Worm (Caenorhabditis elegans) whole organism, mixed stage, embryonic: Measurements from ENCODE around the gene F01F1.11.

Experiments used
- M03D4.4 ChIP-seq: sonication (generic microtip); optimal IDR thresholded peaks from 2 replicates; lab custom pipeline; 2017; ENCODE audit warnings: mild to moderate bottlenecking, missing genetic modification characterization, missing compliant biosample characterization
- bed-3 ChIP-seq: fragments of 200-800 bp; sonication (Bioruptor generic); optimal IDR thresholded peaks from 3 replicates; lab custom pipeline; 2018; ENCODE audit warnings: mild to moderate bottlenecking, missing genetic modification characterization, moderate library complexity, missing compliant biosample characterization
- blmp-1 ChIP-seq: fragments of 150-350 bp; optimal IDR thresholded peaks from 2 replicates; lab custom pipeline; 2014; ENCODE audit warnings: missing biosample characterization, missing genetic modification characterization
- ceh-39 ChIP-seq: fragments of 150-350 bp; optimal IDR thresholded peaks from 2 replicates; lab custom pipeline; 2014; ENCODE audit warnings: missing biosample characterization, missing genetic modification characterization
- ceh-43 ChIP-seq: fragments of 200-800 bp; sonication (Bioruptor generic); optimal IDR thresholded peaks from 2 replicates; lab custom pipeline; 2018; ENCODE audit warnings: mild to moderate bottlenecking, missing genetic modification characterization, moderate library complexity, missing compliant biosample characterization
- ceh-83 ChIP-seq: fragments of 200-800 bp; sonication (Bioruptor generic); optimal IDR thresholded peaks from 2 replicates; lab custom pipeline; 2018; ENCODE audit warnings: mild to moderate bottlenecking, missing genetic modification characterization, missing compliant biosample characterization
- ces-1 ChIP-seq: fragments of 150-350 bp; optimal IDR thresholded peaks from 2 replicates; lab custom pipeline; 2014; ENCODE audit warnings: missing biosample characterization, missing genetic modification reagents, missing genetic modification characterization
- drap-1 ChIP-seq: fragments of 200-800 bp; sonication (Bioruptor generic); optimal IDR thresholded peaks from 3 replicates; lab custom pipeline; 2018; ENCODE audit warnings: mild to moderate bottlenecking, missing genetic modification characterization, missing compliant biosample characterization
- elt-1 ChIP-seq: sonication (generic microtip); optimal IDR thresholded peaks from 2 replicates; lab custom pipeline; 2017; ENCODE audit warnings: missing genetic modification characterization, mild to moderate bottlenecking, missing compliant biosample characterization, antibody characterized with exemption, moderate library complexity, borderline replicate concordance; ENCODE audit not compliant: insufficient read depth
- flh-1 ChIP-seq: fragments of 200-800 bp; sonication (Bioruptor generic); optimal IDR thresholded peaks from 2 replicates; lab custom pipeline; 2018; ENCODE audit warnings: mild to moderate bottlenecking, missing genetic modification characterization, moderate library complexity, missing compliant biosample characterization
- hlh-1 ChIP-seq: fragments of 150-350 bp; optimal IDR thresholded peaks from 2 replicates; lab custom pipeline; 2014; ENCODE audit warnings: missing biosample characterization, missing genetic modification reagents, missing genetic modification characterization
- lin-32 ChIP-seq: fragments of 200-800 bp; sonication (Bioruptor generic); optimal IDR thresholded peaks from 2 replicates; lab custom pipeline; 2018; ENCODE audit warnings: mild to moderate bottlenecking, missing genetic modification characterization, missing compliant biosample characterization
- lsy-2 ChIP-seq: fragments of 150-350 bp; optimal IDR thresholded peaks from 2 replicates; lab custom pipeline; 2014; ENCODE audit warnings: missing biosample characterization, missing genetic modification characterization
- mab-5 ChIP-seq: fragments of 150-350 bp; optimal IDR thresholded peaks from 2 replicates; lab custom pipeline; 2014; ENCODE audit warnings: missing biosample characterization, missing genetic modification characterization
- mep-1 ChIP-seq: fragments of 150-350 bp; optimal IDR thresholded peaks from 2 replicates; lab custom pipeline; 2017; ENCODE audit warnings: missing biosample characterization, missing genetic modification reagents, missing genetic modification characterization, inconsistent platforms
- mls-2 ChIP-seq: sonication (generic microtip); optimal IDR thresholded peaks from 2 replicates; lab custom pipeline; 2016; ENCODE audit warnings: mild to moderate bottlenecking, missing genetic modification characterization, moderate library complexity, missing compliant biosample characterization
- nhr-12 ChIP-seq: fragments of 150-350 bp; optimal IDR thresholded peaks from 2 replicates; lab custom pipeline; 2014; ENCODE audit warnings: missing biosample characterization, missing genetic modification characterization
- nhr-2 ChIP-seq: fragments of 150-350 bp; optimal IDR thresholded peaks from 2 replicates; lab custom pipeline; 2014; ENCODE audit warnings: missing biosample characterization, missing genetic modification characterization
- nhr-237 ChIP-seq: fragments of 150-350 bp; optimal IDR thresholded peaks from 2 replicates; lab custom pipeline; 2014; ENCODE audit warnings: missing biosample characterization, missing genetic modification characterization
- nhr-28 ChIP-seq: fragments of 150-350 bp; optimal IDR thresholded peaks from 2 replicates; lab custom pipeline; 2014; ENCODE audit warnings: missing biosample characterization, missing genetic modification characterization
- nhr-76 ChIP-seq: sonication (generic microtip); optimal IDR thresholded peaks from 2 replicates; lab custom pipeline; 2017; ENCODE audit warnings: missing biosample characterization, missing genetic modification characterization
- pha-4 ChIP-seq: fragments of 150-350 bp; optimal IDR thresholded peaks from 2 replicates; lab custom pipeline; 2018; ENCODE audit warnings: missing biosample characterization, missing genetic modification reagents, missing genetic modification characterization
- sem-2 ChIP-seq: fragments of 200-800 bp; sonication (Bioruptor generic); optimal IDR thresholded peaks from 2 replicates; lab custom pipeline; 2018; ENCODE audit warnings: mild to moderate bottlenecking, missing genetic modification characterization, missing compliant biosample characterization
- snpc-4 ChIP-seq: fragments of 150-350 bp; optimal IDR thresholded peaks from 2 replicates; lab custom pipeline; 2014; ENCODE audit warnings: missing biosample characterization, missing genetic modification characterization
- sptf-1 ChIP-seq: sonication (generic microtip); optimal IDR thresholded peaks from 2 replicates; lab custom pipeline; 2017; ENCODE audit warnings: mild to moderate bottlenecking, missing genetic modification characterization, moderate library complexity, missing compliant biosample characterization
- tbx-8 ChIP-seq: fragments of 200-800 bp; sonication (Bioruptor generic); optimal IDR thresholded peaks from 2 replicates; lab custom pipeline; 2018; ENCODE audit warnings: mild to moderate bottlenecking, missing genetic modification characterization, moderate library complexity, missing compliant biosample characterization
- unc-120 ChIP-seq: sonication (generic microtip); optimal IDR thresholded peaks from 2 replicates; lab custom pipeline; 2017; ENCODE audit warnings: missing genetic modification characterization, missing compliant biosample characterization; ENCODE audit not compliant: poor library complexity, severe bottlenecking
- unc-39 ChIP-seq: fragments of 150-350 bp; optimal IDR thresholded peaks from 2 replicates; lab custom pipeline; 2014; ENCODE audit warnings: missing biosample characterization, missing genetic modification characterization
- unc-62 ChIP-seq: fragments of 150-350 bp; optimal IDR thresholded peaks from 2 replicates; lab custom pipeline; 2014; ENCODE audit warnings: missing biosample characterization, missing genetic modification reagents, missing genetic modification characterization
- zip-8 ChIP-seq: fragments of 150-350 bp; optimal IDR thresholded peaks from 2 replicates; lab custom pipeline; 2014; ENCODE audit warnings: missing biosample characterization, missing genetic modification characterization
- ztf-11 ChIP-seq: fragments of 150-350 bp; optimal IDR thresholded peaks from 2 replicates; lab custom pipeline; 2014; ENCODE audit warnings: missing biosample characterization, missing genetic modification characterization

The F01F1.11 gene

ce11 chrIII:5842920-5843319 lies 28.8 kb downstream of the F01F1.11 start:
- TF ChIP-seq nhr-28 (tag; lab: Kevin White, UChicago) (no peak), zip-8 (tag; lab: Kevin White, UChicago) (no peak), blmp-1 (no peak), nhr-237 (no peak), ceh-39 (no peak), nhr-76 (tag; lab: Kevin White, UChicago) (no peak), hlh-1 (tag; lab: Kevin White, UChicago) (no peak), mls-2 (tag; lab: Kevin White, UChicago) (no peak), flh-1 (no peak), mep-1 (no peak), M03D4.4 (tag; lab: Kevin White, UChicago) (no peak), ztf-11 (tag; lab: Kevin White, UChicago) (no peak), unc-39 (tag; lab: Kevin White, UChicago) (no peak), nhr-2 (tag; lab: Kevin White, UChicago) (no peak), elt-1 (tag; lab: Kevin White, UChicago) (no peak), pha-4 (no peak), ceh-83 (GFP tag; lab: Kevin White, UChicago) (no peak)

ce11 chrIII:5841676-5842075 lies 30.0 kb downstream of the F01F1.11 start:
- no peak for TF ChIP-seq lsy-2 (tag; lab: Kevin White, UChicago)
- no peak for TF ChIP-seq mep-1
- no peak for TF ChIP-seq snpc-4 (tag; lab: Kevin White, UChicago)
- no peak for TF ChIP-seq bed-3
- no peak for TF ChIP-seq tbx-8 (GFP tag; lab: Kevin White, UChicago)
- TF ChIP-seq nhr-28 (tag; lab: Kevin White, UChicago) = no peak
- no peak for TF ChIP-seq mls-2 (tag; lab: Kevin White, UChicago)
- TF ChIP-seq nhr-12 (tag; lab: Kevin White, UChicago) = no peak
- no peak for TF ChIP-seq elt-1 (tag; lab: Kevin White, UChicago)

- no peak for TF ChIP-seq ztf-11 (tag; lab: Kevin White, UChicago)
- TF ChIP-seq sptf-1 = no peak
- no peak for TF ChIP-seq unc-62 (GFP tag; lab: Kevin White, UChicago)
- TF ChIP-seq ceh-43 (GFP tag; lab: Kevin White, UChicago) = no peak
- TF ChIP-seq nhr-12 (tag; lab: Kevin White, UChicago) = no peak
- TF ChIP-seq lsy-2 (tag; lab: Kevin White, UChicago) = no peak
- no peak for TF ChIP-seq nhr-28 (tag; lab: Kevin White, UChicago)
- TF ChIP-seq ceh-83 (GFP tag; lab: Kevin White, UChicago) = no peak
- no peak for TF ChIP-seq zip-8 (tag; lab: Kevin White, UChicago)
- TF ChIP-seq unc-39 (tag; lab: Kevin White, UChicago) = no peak
Observed at ce11 chrIII:5840815-5841573, 30.7 kb downstream of the F01F1.11 start.

ce11 chrIII:5840277-5840676 lies 31.4 kb downstream of the F01F1.11 start:
- TF ChIP-seq bed-3 (no peak), nhr-76 (tag; lab: Kevin White, UChicago) (no peak), ces-1 (peak; percentile 27), tbx-8 (GFP tag; lab: Kevin White, UChicago) (no peak)

ce11 chrIII:5839598-5839997 lies 32.1 kb downstream of the F01F1.11 start:
- TF ChIP-seq ceh-83 (GFP tag; lab: Kevin White, UChicago) (no peak), ces-1 (no peak), zip-8 (tag; lab: Kevin White, UChicago) (no peak), drap-1 (GFP tag; lab: Kevin White, UChicago) (no peak), lsy-2 (tag; lab: Kevin White, UChicago) (no peak), sem-2 (no peak), tbx-8 (GFP tag; lab: Kevin White, UChicago) (no peak), bed-3 (no peak), lin-32 (GFP tag; lab: Kevin White, UChicago) (no peak), nhr-12 (tag; lab: Kevin White, UChicago) (no peak), mab-5 (tag; lab: Kevin White, UChicago) (no peak), unc-120 (tag; lab: Kevin White, UChicago) (no peak), pha-4 (no peak), nhr-28 (tag; lab: Kevin White, UChicago) (no peak), M03D4.4 (tag; lab: Kevin White, UChicago) (no peak), nhr-2 (tag; lab: Kevin White, UChicago) (no peak), mep-1 (no peak), unc-62 (GFP tag; lab: Kevin White, UChicago) (no peak), nhr-237 (no peak)
